Fruit fly (Drosophila melanogaster) whole organism, adult: ENCODE results near the gene noc.

Experiments
- CG11617 ChIP-seq: fragments of 200-800 bp; sonication (Bioruptor generic); optimal IDR thresholded peaks from 2 replicates; lab custom pipeline; 2017; ENCODE audit warnings: mild to moderate bottlenecking, missing biosample characterization, missing genetic modification reagents, missing genetic modification characterization
- CG12768 ChIP-seq: fragments of 200-800 bp; sonication (Bioruptor generic); optimal IDR thresholded peaks from 2 replicates; lab custom pipeline; 2017; ENCODE audit warnings: missing biosample characterization, missing genetic modification characterization, mild to moderate bottlenecking, moderate library complexity, missing genetic modification reagents
- CG14711 ChIP-seq: fragments of 200-800 bp; sonication (Bioruptor generic); optimal IDR thresholded peaks from 2 replicates; lab custom pipeline; 2018; ENCODE audit warnings: missing biosample characterization, mild to moderate bottlenecking, missing genetic modification characterization, moderate library complexity
- CG1620 ChIP-seq: fragments of 200-800 bp; sonication (Bioruptor generic); optimal IDR thresholded peaks from 2 replicates; lab custom pipeline; 2016; ENCODE audit warnings: missing biosample characterization, missing genetic modification characterization
- CG33017 ChIP-seq: fragments of 200-800 bp; sonication (Bioruptor generic); optimal IDR thresholded peaks from 2 replicates; lab custom pipeline; 2018; ENCODE audit warnings: missing biosample characterization, mild to moderate bottlenecking, missing genetic modification characterization, moderate library complexity
- CG5204 ChIP-seq: fragments of 200-800 bp; sonication (Bioruptor generic); optimal IDR thresholded peaks from 2 replicates; lab custom pipeline; 2016; ENCODE audit warnings: missing biosample characterization, missing genetic modification characterization
- CG7045 ChIP-seq: fragments of 200-800 bp; sonication (Bioruptor generic); optimal IDR thresholded peaks from 2 replicates; lab custom pipeline; 2017; ENCODE audit warnings: missing biosample characterization, mild to moderate bottlenecking, missing genetic modification characterization
- CG7101 ChIP-seq: fragments of 200-800 bp; sonication (Bioruptor generic); optimal IDR thresholded peaks from 2 replicates; lab custom pipeline; 2018; ENCODE audit warnings: missing biosample characterization, mild to moderate bottlenecking, missing genetic modification characterization, moderate library complexity
- Clk ChIP-seq: fragments of 200-800 bp; sonication (Bioruptor generic); optimal IDR thresholded peaks from 2 replicates; lab custom pipeline; 2017; ENCODE audit warnings: missing biosample characterization, missing genetic modification characterization
- Crg-1 ChIP-seq: fragments of 200-800 bp; sonication (Bioruptor generic); optimal IDR thresholded peaks from 2 replicates; lab custom pipeline; 2016; ENCODE audit warnings: missing biosample characterization, missing genetic modification characterization
- Hr96 ChIP-seq: fragments of 200-800 bp; sonication (Bioruptor generic); optimal IDR thresholded peaks from 2 replicates; lab custom pipeline; 2016; ENCODE audit warnings: missing biosample characterization, missing genetic modification characterization
- Mnt ChIP-seq: fragments of 200-800 bp; sonication (Bioruptor generic); optimal IDR thresholded peaks from 2 replicates; lab custom pipeline; 2016; ENCODE audit warnings: missing biosample characterization, mild to moderate bottlenecking, missing genetic modification characterization
- bab1 ChIP-seq: fragments of 200-800 bp; sonication (Bioruptor generic); optimal IDR thresholded peaks from 3 replicates; lab custom pipeline; 2019; ENCODE audit warnings: missing biosample characterization, mild to moderate bottlenecking, missing genetic modification characterization, moderate library complexity
- cic ChIP-seq: fragments of 200-800 bp; sonication (Bioruptor generic); optimal IDR thresholded peaks from 2 replicates; lab custom pipeline; 2017; ENCODE audit warnings: missing biosample characterization, mild to moderate bottlenecking, missing genetic modification characterization, moderate library complexity
- cnc ChIP-seq, 2 experiments: fragments of >200 bp; optimal IDR thresholded peaks; 2 replicates each; lab custom pipeline; 2017
- kay ChIP-seq: fragments of 200-800 bp; sonication (Bioruptor generic); peaks from one replicate; lab custom pipeline; 2016; ENCODE audit warnings: missing biosample characterization, missing genetic modification characterization, borderline replicate concordance
- ovo ChIP-seq: fragments of 200-800 bp; sonication (Bioruptor generic); optimal IDR thresholded peaks from 2 replicates; lab custom pipeline; 2016; ENCODE audit warnings: missing biosample characterization, missing genetic modification characterization
- pad ChIP-seq: fragments of 200-800 bp; sonication (Bioruptor generic); optimal IDR thresholded peaks from 3 replicates; lab custom pipeline; 2017; ENCODE audit warnings: missing biosample characterization, missing genetic modification characterization, mild to moderate bottlenecking, moderate library complexity, missing genetic modification reagents
- tj ChIP-seq: fragments of 200-800 bp; sonication (Bioruptor generic); optimal IDR thresholded peaks from 3 replicates; lab custom pipeline; 2017; ENCODE audit warnings: missing biosample characterization, mild to moderate bottlenecking, missing genetic modification characterization, moderate library complexity
- toe ChIP-seq: fragments of 200-800 bp; sonication (Bioruptor generic); optimal IDR thresholded peaks from 2 replicates; lab custom pipeline; 2016; ENCODE audit warnings: missing biosample characterization, missing genetic modification characterization

Gene noc

dm6 chr2L:14511872-14512271, 21.2 kb downstream of the noc start:
- TF ChIP-seq Mnt (no peak), cnc (optimal IDR thresholded peaks at IDR 0.05; lab: Kevin White, UChicago) (no peak), Hr96 (no peak), CG5204 (GFP tag; lab: Kevin White, UChicago) (no peak), CG11617 (no peak), ovo (no peak), CG7045 (GFP tag; lab: Kevin White, UChicago) (no peak), CG33017 (no peak), tj (GFP tag; lab: Kevin White, UChicago) (no peak), toe (no peak), CG1620 (GFP tag; lab: Kevin White, UChicago) (no peak), CG14711 (tag; lab: Kevin White, UChicago) (no peak), Crg-1 (GFP tag; lab: Kevin White, UChicago) (no peak), pad (GFP tag; lab: Kevin White, UChicago) (no peak), CG7101 (no peak), bab1 (no peak), Clk (GFP tag; lab: Kevin White, UChicago) (no peak)

DNA sequence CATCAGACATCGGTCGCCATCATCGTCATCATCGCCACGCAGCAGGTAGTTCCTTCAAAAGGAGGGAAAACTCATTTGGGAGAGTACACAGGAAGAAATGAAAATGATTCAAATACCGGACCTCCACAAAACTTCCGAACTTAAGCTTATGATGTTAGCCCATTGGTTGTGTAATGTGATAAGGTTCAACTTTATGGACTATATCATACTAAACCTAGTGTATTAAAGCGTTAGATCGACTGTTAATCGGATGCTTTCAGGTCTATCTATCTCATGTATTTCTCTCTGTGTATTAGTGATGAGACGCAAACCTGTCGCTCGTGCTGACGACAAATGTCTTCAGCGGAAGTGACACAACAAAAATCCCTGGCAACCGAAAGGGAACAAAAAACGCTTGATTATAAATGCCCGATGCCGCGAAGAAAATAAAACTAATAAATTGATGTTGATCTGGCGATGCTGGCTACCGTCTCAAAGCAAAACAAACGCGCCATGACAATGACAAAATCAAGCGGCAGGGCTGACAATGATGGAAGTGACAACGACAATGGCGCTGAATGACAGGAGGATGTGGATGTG, 22.2 kb downstream of the noc start:
- TF ChIP-seq CG5204 (GFP tag; lab: Kevin White, UChicago) (no peak), tj (GFP tag; lab: Kevin White, UChicago) (no peak), bab1 (no peak), ovo (no peak), CG14711 (tag; lab: Kevin White, UChicago) (no peak), Hr96 (no peak), toe (no peak), CG1620 (GFP tag; lab: Kevin White, UChicago) (no peak), cic (GFP tag; lab: Kevin White, UChicago) (no peak), Mnt (no peak), CG7045 (GFP tag; lab: Kevin White, UChicago) (no peak), CG7101 (no peak), cnc (optimal IDR thresholded peaks at IDR 0.05; lab: Kevin White, UChicago) (no peak), CG11617 (no peak), pad (GFP tag; lab: Kevin White, UChicago) (no peak)

- TF ChIP-seq cic (GFP tag; lab: Kevin White, UChicago) (no peak), toe (no peak), bab1 (peak; percentile 45), Crg-1 (GFP tag; lab: Kevin White, UChicago) (no peak), CG11617 (peak; percentile 7), kay (peak; percentile 30), Hr96 (no peak), CG12768 (GFP tag; lab: Kevin White, UChicago) (no peak), cnc (optimal IDR thresholded peaks at IDR 0.05; lab: Kevin White, UChicago) (no peak), CG14711 (tag; lab: Kevin White, UChicago) (peak; percentile 46)
These were observed 24.8 kb downstream of the noc start for dm6 chr2L:14515222-14516044.

dm6 chr2L:14516360-14516759, 25.7 kb downstream of the noc start:
- TF ChIP-seq CG5204 (GFP tag; lab: Kevin White, UChicago) = no peak
- no peak for TF ChIP-seq Crg-1 (GFP tag; lab: Kevin White, UChicago)
- TF ChIP-seq CG12768 (GFP tag; lab: Kevin White, UChicago) = no peak
- TF ChIP-seq CG1620 (GFP tag; lab: Kevin White, UChicago) = no peak
- TF ChIP-seq CG11617 = no peak
- TF ChIP-seq Mnt = no peak
- TF ChIP-seq Hr96 = no peak
- no peak for TF ChIP-seq ovo
- TF ChIP-seq kay = no peak
- no peak for TF ChIP-seq cic (GFP tag; lab: Kevin White, UChicago)
- TF ChIP-seq bab1 = no peak
- TF ChIP-seq tj (GFP tag; lab: Kevin White, UChicago) = no peak
- no peak for TF ChIP-seq cnc (optimal IDR thresholded peaks at IDR 0.05; lab: Kevin White, UChicago)
- TF ChIP-seq CG14711 (tag; lab: Kevin White, UChicago) = no peak
- TF ChIP-seq toe = no peak
- TF ChIP-seq CG33017 = no peak
- no peak for TF ChIP-seq Clk (GFP tag; lab: Kevin White, UChicago)
- TF ChIP-seq CG7045 (GFP tag; lab: Kevin White, UChicago) = no peak
- no peak for TF ChIP-seq CG7101
- TF ChIP-seq pad (GFP tag; lab: Kevin White, UChicago) = no peak

dm6 chr2L:14517335-14517734, 26.7 kb downstream of the noc start:
- TF ChIP-seq cic (GFP tag; lab: Kevin White, UChicago) (no peak), tj (GFP tag; lab: Kevin White, UChicago) (peak; percentile 25)

- no peak for TF ChIP-seq Hr96
These were observed 27.4 kb downstream of the noc start for dm6 chr2L:14517997-14518559.

DNA sequence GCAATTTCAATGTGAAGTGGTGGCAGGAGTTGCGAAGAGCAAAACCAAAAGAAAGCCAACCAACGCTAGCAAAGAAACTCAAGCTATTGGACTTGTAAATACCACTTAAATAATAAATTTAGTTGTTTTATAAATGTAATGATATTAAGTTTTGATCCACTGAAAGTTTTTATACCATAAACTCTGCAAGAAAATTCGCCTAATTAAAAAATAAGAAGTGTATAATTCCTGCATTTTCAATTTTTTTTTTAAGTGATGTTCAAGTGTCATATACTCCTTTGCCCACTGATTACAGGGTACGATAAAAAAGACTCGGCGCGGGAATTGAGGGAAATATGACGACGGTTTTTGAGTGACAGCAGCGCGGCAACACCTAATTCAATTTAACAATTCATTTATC, 28.6 kb downstream of the noc start:
- TF ChIP-seq bab1 (peak; percentile 17), CG12768 (GFP tag; lab: Kevin White, UChicago) (no peak), Crg-1 (GFP tag; lab: Kevin White, UChicago) (no peak), cic (GFP tag; lab: Kevin White, UChicago) (no peak)
